Worm (Caenorhabditis elegans): ENCODE data around the gene vha-20.

- TF ChIP-seq flt-1 (GFP tag; IDR thresholded peaks at IDR 0.05) (no peak), T22C8.4 (GFP tag; IDR thresholded peaks at IDR 0.05) (no peak)
Measured at ce11 chrX:14213314-14213713, 49.0 kb upstream of the vha-20 start.
